Fruit fly (Drosophila melanogaster): ENCODE measurements around the gene CG16721.

Gene CG16721

DNA sequence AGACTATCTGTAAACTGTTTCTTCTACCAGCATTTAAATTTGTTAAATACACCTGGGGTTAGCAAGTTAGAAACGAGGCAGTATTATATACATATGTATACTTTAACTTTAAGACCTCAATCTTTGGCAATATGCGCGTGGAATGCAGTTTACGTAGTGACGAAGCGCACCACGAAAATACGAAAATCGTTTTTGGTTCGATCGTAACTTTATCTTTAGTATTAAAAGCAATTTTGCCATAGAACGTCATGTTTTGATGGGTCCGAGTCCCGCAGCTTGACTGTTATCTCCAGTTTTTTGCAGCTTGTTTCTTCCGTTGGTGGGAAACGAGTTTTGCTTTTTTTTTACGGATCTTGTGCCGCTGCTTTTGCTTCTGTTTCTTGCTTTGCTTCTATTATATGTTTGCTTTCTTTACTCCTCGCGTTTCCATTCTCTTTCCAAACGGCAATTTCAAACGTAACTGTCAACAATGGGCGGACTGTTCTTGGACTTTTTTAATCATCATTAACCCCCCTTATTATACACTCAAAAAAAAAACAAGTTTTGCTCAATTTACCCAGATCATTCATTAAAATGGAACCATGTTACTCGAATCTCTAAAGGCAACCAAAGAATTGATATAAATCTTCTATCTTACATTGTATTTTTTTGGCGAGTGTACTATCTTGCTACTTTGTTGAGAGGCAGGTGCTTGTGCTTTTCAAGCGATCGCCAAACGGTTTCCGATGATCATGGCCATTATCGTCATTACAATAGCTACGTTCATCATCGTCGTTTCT, 12.2 kb downstream of the CG16721 start (continued):
- TF ChIP-seq Taf1 (GFP tag; IDR thresholded peaks at IDR 0.05) (0 out of 2 replicates have a peak, but pooled peaks have one; percentile 20), fu2 (GFP tag; optimal IDR thresholded peaks at IDR 0.05) (peak; percentile 40), en (GFP tag; optimal IDR thresholded peaks at IDR 0.05) (no peak), trem (tag; optimal IDR thresholded peaks at IDR 0.05) (no peak), Xrp1 (GFP tag; IDR thresholded peaks at IDR 0.05) (peak; percentile 31; the same call in 1 of the 2 replicates), CG12104 (GFP tag; optimal IDR thresholded peaks at IDR 0.05) (no peak), CG10267 (tag; optimal IDR thresholded peaks at IDR 0.05) (peak; percentile 10), cato (GFP tag; optimal IDR thresholded peaks at IDR 0.05; ENCODE audit: borderline replicate concordance) (no peak), CG8944 (GFP tag; optimal IDR thresholded peaks at IDR 0.05) (peak; percentile 20), CG9215 (GFP tag; IDR thresholded peaks at IDR 0.05) (0 out of 2 replicates have a peak, but pooled peaks have one; percentile 22), CHES-1-like (GFP tag; optimal IDR thresholded peaks at IDR 0.05) (peak; percentile 31), CG7745 (tag; optimal IDR thresholded peaks at IDR 0.05) (no peak), CG10321 (GFP tag; IDR thresholded peaks at IDR 0.05) (no peak), CG8388 (GFP tag; optimal IDR thresholded peaks at IDR 0.05) (peak; percentile 6), Hr78 (GFP tag; optimal IDR thresholded peaks at IDR 0.05) (no peak), Pdp1 (GFP tag; optimal IDR thresholded peaks at IDR 0.05) (peak in 1 of 2 experiments; percentile 36), CG18619 (GFP tag; optimal IDR thresholded peaks at IDR 0.05) (peak; percentile 57), CG7928 (GFP tag; optimal IDR thresholded peaks at IDR 0.05) (peak; percentile 26), Doc2 (GFP tag; IDR thresholded peaks at IDR 0.05) (no peak), CG11247 (GFP tag; IDR thresholded peaks at IDR 0.05) (peak; percentile 17; the same call in 1 of the 2 replicates), Sox100B (GFP tag; optimal IDR thresholded peaks at IDR 0.05) (no peak), shn (GFP tag; optimal IDR thresholded peaks at IDR 0.05) (peak; percentile 15), Antp (GFP tag; optimal IDR thresholded peaks at IDR 0.05) (peak; percentile 25), Poxn (GFP tag; IDR thresholded peaks at IDR 0.05) (0 out of 2 replicates have a peak, but pooled peaks have one; percentile 46), CG4424 (GFP tag; optimal IDR thresholded peaks at IDR 0.05) (no peak), CG12391 (tag; optimal IDR thresholded peaks at IDR 0.05) (peak; percentile 43), vvl (GFP tag; IDR thresholded peaks at IDR 0.05) (peak; percentile 66; the same call in 1 of the 2 replicates), CG3838 (GFP tag; optimal IDR thresholded peaks at IDR 0.05) (no peak), z (GFP tag; IDR thresholded peaks at IDR 0.05) (no peak), odd (GFP tag; optimal IDR thresholded peaks at IDR 0.05) (no peak), zf30C (GFP tag; optimal IDR thresholded peaks at IDR 0.05) (peak; percentile 16), CG17802 (tag; optimal IDR thresholded peaks at IDR 0.05) (peak; percentile 3), Camta (GFP tag; optimal IDR thresholded peaks at IDR 0.05) (peak; percentile 40), Hr39 (optimal IDR thresholded peaks at IDR 0.05) (no peak), CG7357 (GFP tag; IDR thresholded peaks at IDR 0.05) (no peak), dmrt11E (tag; optimal IDR thresholded peaks at IDR 0.05) (no peak), Ada2b (GFP tag; IDR thresholded peaks at IDR 0.05) (peak; percentile 30; the same call in 1 of the 2 replicates), CG12942 (GFP tag; optimal IDR thresholded peaks at IDR 0.05) (peak; percentile 5), HmgZ (tag; optimal IDR thresholded peaks at IDR 0.05) (peak; percentile 59), CG11504 (tag; optimal IDR thresholded peaks at IDR 0.05) (peak; percentile 32), seq (GFP tag; IDR thresholded peaks at IDR 0.05) (0 out of 2 replicates have a peak, but pooled peaks have one; percentile 19), CG4707 (GFP tag; optimal IDR thresholded peaks at IDR 0.05) (no peak), p53 (GFP tag; optimal IDR thresholded peaks at IDR 0.05) (no peak), CG14014 (GFP tag; IDR thresholded peaks at IDR 0.05) (peak; percentile 38; the same call in 1 of the 2 replicates), Myb (GFP tag; optimal IDR thresholded peaks at IDR 0.05) (peak; percentile 38), CG15696 (tag; optimal IDR thresholded peaks at IDR 0.05) (no peak), CG13624 (GFP tag; optimal IDR thresholded peaks at IDR 0.05) (peak; percentile 65), CG6683 (GFP tag; optimal IDR thresholded peaks at IDR 0.05) (no peak), CG42726 (GFP tag; IDR thresholded peaks at IDR 0.05; ENCODE audit: partially characterized antibody) (no peak)
